Worm (Caenorhabditis elegans): ENCODE results near the gene C14A11.2.

ce11 chrX:2814097-2814720 lies 11.3 kb downstream of the C14A11.2 start, which contains the start of gene C14A11.6:
- no peak for TF ChIP-seq aly-1 (tag; optimal IDR thresholded peaks at IDR 0.05)
- no peak for TF ChIP-seq scrt-1 (GFP tag; IDR thresholded peaks at IDR 0.05)
- no peak for TF ChIP-seq ceh-36 (tag; optimal IDR thresholded peaks at IDR 0.05)

Data from whole organism, early embryonic.